Worm (Caenorhabditis elegans) whole organism, late embryonic: ENCODE results near the gene rilp-1.
A peak's percentile ranks its signal among the peaks of the same experiment; 100 is the strongest.

Source experiments
- C38D4.7 ChIP-seq: fragments of 200-800 bp; sonication (Bioruptor generic); optimal IDR thresholded peaks from 2 replicates; lab custom pipeline; 2018; ENCODE audit warnings: mild to moderate bottlenecking, missing genetic modification characterization, moderate library complexity, missing compliant biosample characterization
- F13H6.1 ChIP-seq: sonication (generic microtip); optimal IDR thresholded peaks from 2 replicates; lab custom pipeline; 2016; ENCODE audit warnings: missing genetic modification characterization, missing compliant biosample characterization
- K02D7.2 ChIP-seq: sonication (generic microtip); optimal IDR thresholded peaks from 2 replicates; lab custom pipeline; 2017; ENCODE audit warnings: mild to moderate bottlenecking, missing genetic modification characterization, missing compliant biosample characterization
- T23F11.4 ChIP-seq: fragments of 200-800 bp; sonication (Bioruptor generic); optimal IDR thresholded peaks from 2 replicates; lab custom pipeline; 2018; ENCODE audit warnings: mild to moderate bottlenecking, missing genetic modification characterization, missing compliant biosample characterization
- Y22D7AL.16 ChIP-seq: sonication (generic microtip); optimal IDR thresholded peaks from 2 replicates; lab custom pipeline; 2016; ENCODE audit warnings: missing genetic modification characterization, missing compliant biosample characterization
- ahr-1 ChIP-seq: sonication (generic microtip); optimal IDR thresholded peaks from 2 replicates; lab custom pipeline; 2016; ENCODE audit warnings: missing genetic modification characterization, missing compliant biosample characterization
- ama-1 ChIP-seq: fragments of 150-350 bp; optimal IDR thresholded peaks from 2 replicates; lab custom pipeline; 2014
- ceh-14 ChIP-seq: sonication (generic microtip); optimal IDR thresholded peaks from 2 replicates; lab custom pipeline; 2016; ENCODE audit warnings: missing genotype, missing genetic modification characterization, missing compliant biosample characterization
- ceh-18 ChIP-seq: sonication (generic microtip); optimal IDR thresholded peaks from 2 replicates; lab custom pipeline; 2016; ENCODE audit warnings: missing genetic modification characterization, missing compliant biosample characterization
- ceh-19 ChIP-seq: fragments of 200-800 bp; sonication (Bioruptor generic); optimal IDR thresholded peaks from 2 replicates; lab custom pipeline; 2018; ENCODE audit warnings: mild to moderate bottlenecking, missing genetic modification characterization, missing compliant biosample characterization
- ceh-22 ChIP-seq: sonication (generic microtip); optimal IDR thresholded peaks from 2 replicates; lab custom pipeline; 2017; ENCODE audit warnings: missing biosample characterization, missing genetic modification characterization
- ceh-31 ChIP-seq: sonication (generic microtip); optimal IDR thresholded peaks from 2 replicates; lab custom pipeline; 2016; ENCODE audit warnings: missing genetic modification characterization, missing compliant biosample characterization
- ceh-34 ChIP-seq: sonication (generic microtip); optimal IDR thresholded peaks from 2 replicates; lab custom pipeline; 2016; ENCODE audit warnings: mild to moderate bottlenecking, missing genetic modification characterization, missing compliant biosample characterization
- ceh-6 ChIP-seq: fragments of 200-800 bp; sonication (Bioruptor generic); optimal IDR thresholded peaks from 2 replicates; lab custom pipeline; 2018; ENCODE audit warnings: mild to moderate bottlenecking, missing genetic modification characterization, missing compliant biosample characterization
- che-1 ChIP-seq: sonication (generic microtip); optimal IDR thresholded peaks from 2 replicates; lab custom pipeline; 2016; ENCODE audit warnings: mild to moderate bottlenecking, missing genetic modification characterization, missing compliant biosample characterization
- dmd-4 ChIP-seq: sonication (generic microtip); optimal IDR thresholded peaks from 2 replicates; lab custom pipeline; 2016; ENCODE audit warnings: borderline replicate concordance, missing genetic modification characterization, missing compliant biosample characterization
- dve-1 ChIP-seq: sonication (generic microtip); optimal IDR thresholded peaks from 2 replicates; lab custom pipeline; 2017; ENCODE audit warnings: antibody characterized with exemption, mild to moderate bottlenecking, missing genetic modification characterization, missing compliant biosample characterization
- elt-2 ChIP-seq: sonication (generic microtip); optimal IDR thresholded peaks from 2 replicates; lab custom pipeline; 2016; ENCODE audit warnings: missing genetic modification reagents, missing genetic modification characterization, missing compliant biosample characterization
- elt-4 ChIP-seq: sonication (generic microtip); optimal IDR thresholded peaks from 2 replicates; lab custom pipeline; 2016; ENCODE audit warnings: missing genetic modification characterization, missing compliant biosample characterization
- fkh-10 ChIP-seq: fragments of 150-350 bp; optimal IDR thresholded peaks from 2 replicates; lab custom pipeline; 2014; ENCODE audit warnings: missing biosample characterization, missing genetic modification reagents, missing genetic modification characterization
- fkh-6 ChIP-seq: sonication (generic microtip); optimal IDR thresholded peaks from 2 replicates; lab custom pipeline; 2016; ENCODE audit warnings: missing genetic modification characterization, missing compliant biosample characterization
- gmeb-2 ChIP-seq: sonication (generic microtip); optimal IDR thresholded peaks from 2 replicates; lab custom pipeline; 2016; ENCODE audit warnings: missing genetic modification characterization, inconsistent platforms, missing compliant biosample characterization
- hlh-15 ChIP-seq: sonication (generic microtip); optimal IDR thresholded peaks from 2 replicates; lab custom pipeline; 2016; ENCODE audit warnings: missing genetic modification characterization, missing compliant biosample characterization
- hlh-6 ChIP-seq: sonication (generic microtip); optimal IDR thresholded peaks from 2 replicates; lab custom pipeline; 2016; ENCODE audit warnings: missing genotype, missing genetic modification characterization, missing compliant biosample characterization
- hlh-8 ChIP-seq: sonication (generic microtip); optimal IDR thresholded peaks from 2 replicates; lab custom pipeline; 2016; ENCODE audit warnings: missing genotype, missing genetic modification characterization, missing compliant biosample characterization
- lin-11 ChIP-seq: fragments of 200-800 bp; sonication (Bioruptor generic); optimal IDR thresholded peaks from 2 replicates; lab custom pipeline; 2018; ENCODE audit warnings: mild to moderate bottlenecking, missing genetic modification characterization, missing compliant biosample characterization
- mec-3 ChIP-seq: sonication (generic microtip); optimal IDR thresholded peaks from 2 replicates; lab custom pipeline; 2016; ENCODE audit warnings: borderline replicate concordance, missing genetic modification characterization, missing compliant biosample characterization
- nfya-1 ChIP-seq: sonication (generic microtip); optimal IDR thresholded peaks from 2 replicates; lab custom pipeline; 2017; ENCODE audit warnings: missing genetic modification characterization, mild to moderate bottlenecking, missing compliant biosample characterization, antibody characterized with exemption, moderate library complexity
- nhr-232 ChIP-seq: sonication (generic microtip); optimal IDR thresholded peaks from 2 replicates; lab custom pipeline; 2016; ENCODE audit warnings: missing genetic modification characterization, missing compliant biosample characterization
- npax-4 ChIP-seq: sonication (generic microtip); optimal IDR thresholded peaks from 2 replicates; lab custom pipeline; 2016; ENCODE audit warnings: missing genetic modification characterization, missing compliant biosample characterization
- pha-4 ChIP-seq: fragments of 150-350 bp; optimal IDR thresholded peaks from 2 replicates; lab custom pipeline; 2018; ENCODE audit warnings: missing biosample characterization, missing genetic modification reagents, missing genetic modification characterization
- pqm-1 ChIP-seq: sonication (generic microtip); optimal IDR thresholded peaks from 2 replicates; lab custom pipeline; 2016; ENCODE audit warnings: missing genetic modification characterization, missing compliant biosample characterization
- rnt-1 ChIP-seq: sonication (generic microtip); optimal IDR thresholded peaks from 2 replicates; lab custom pipeline; 2016; ENCODE audit warnings: missing genetic modification characterization, missing compliant biosample characterization
- sdc-2 ChIP-seq: sonication (generic microtip); optimal IDR thresholded peaks from 2 replicates; lab custom pipeline; 2016; ENCODE audit warnings: missing genotype, missing genetic modification characterization, missing compliant biosample characterization
- sox-2 ChIP-seq: fragments of 200-800 bp; sonication (Bioruptor generic); IDR thresholded peaks from 2 replicates; pipeline ENCODE4 v1.3.6; 2022; ENCODE audit warnings: missing genetic modification reagents, missing genetic modification characterization, missing compliant biosample characterization
- sox-4 ChIP-seq: sonication (generic microtip); optimal IDR thresholded peaks from 2 replicates; lab custom pipeline; 2017; ENCODE audit warnings: mild to moderate bottlenecking, missing genetic modification characterization, inconsistent platforms, missing compliant biosample characterization
- syd-9 ChIP-seq: sonication (generic microtip); optimal IDR thresholded peaks from 2 replicates; lab custom pipeline; 2016; ENCODE audit warnings: mild to moderate bottlenecking, missing genetic modification characterization, moderate library complexity, missing compliant biosample characterization
- tbx-2 ChIP-seq: sonication (generic microtip); optimal IDR thresholded peaks from 2 replicates; lab custom pipeline; 2016; ENCODE audit warnings: missing genetic modification characterization, missing compliant biosample characterization
- unc-55 ChIP-seq: sonication (generic microtip); optimal IDR thresholded peaks from 2 replicates; lab custom pipeline; 2017; ENCODE audit warnings: missing biosample characterization, missing genetic modification reagents, missing genetic modification characterization
- unc-86 ChIP-seq: sonication (generic microtip); optimal IDR thresholded peaks from 2 replicates; lab custom pipeline; 2016; ENCODE audit warnings: missing genetic modification characterization, missing compliant biosample characterization
- zip-5 ChIP-seq: sonication (generic microtip); optimal IDR thresholded peaks from 2 replicates; lab custom pipeline; 2016; ENCODE audit warnings: missing genetic modification characterization, missing compliant biosample characterization
- ztf-16 ChIP-seq: sonication (generic microtip); optimal IDR thresholded peaks from 2 replicates; lab custom pipeline; 2017; ENCODE audit warnings: missing genetic modification characterization, missing compliant biosample characterization

rilp-1 gene

DNA sequence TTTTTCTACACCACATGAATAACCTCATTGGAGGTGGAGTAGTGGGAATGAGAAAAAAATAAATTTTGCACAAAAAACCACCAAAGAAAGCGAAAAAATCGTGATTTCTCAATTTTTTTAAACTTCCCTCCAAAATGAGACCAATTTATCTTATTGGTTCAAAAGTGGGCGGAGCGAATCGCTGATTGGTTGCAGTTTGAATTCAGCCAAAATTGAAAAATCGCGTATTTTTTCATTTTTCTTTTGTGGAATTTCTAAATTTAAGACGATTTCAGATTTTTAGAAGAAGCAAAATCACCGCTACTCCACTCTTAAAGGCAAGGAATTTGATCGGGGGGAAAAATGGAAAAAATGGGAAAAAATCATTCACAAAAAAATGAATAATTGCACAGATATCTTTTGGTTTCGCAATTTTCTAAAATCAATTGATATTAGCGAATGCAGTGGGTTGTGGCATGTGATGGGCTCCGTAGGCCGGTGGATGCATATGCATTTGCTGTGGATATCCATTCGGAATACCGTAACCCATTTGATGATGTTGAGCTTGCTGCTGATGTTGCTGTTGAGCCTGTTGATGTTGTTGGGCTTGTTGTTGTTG lies 23.0 kb upstream of the rilp-1 start:
- no peak for TF ChIP-seq unc-55 (GFP tag; lab: Kevin White, UChicago)
- TF ChIP-seq pha-4 (tag; lab: Kevin White, UChicago) = no peak
- TF ChIP-seq dve-1 (tag; lab: Kevin White, UChicago) = no peak
- TF ChIP-seq ceh-34 (tag; lab: Kevin White, UChicago) = no peak
- no peak for TF ChIP-seq nhr-232
- no peak for TF ChIP-seq lin-11 (tag; lab: Kevin White, UChicago)
- peak; percentile 75 for TF ChIP-seq nfya-1 (tag; lab: Kevin White, UChicago)
- TF ChIP-seq elt-4 (tag; lab: Kevin White, UChicago) = no peak
- TF ChIP-seq ceh-14 (tag; lab: Kevin White, UChicago) = no peak

DNA sequence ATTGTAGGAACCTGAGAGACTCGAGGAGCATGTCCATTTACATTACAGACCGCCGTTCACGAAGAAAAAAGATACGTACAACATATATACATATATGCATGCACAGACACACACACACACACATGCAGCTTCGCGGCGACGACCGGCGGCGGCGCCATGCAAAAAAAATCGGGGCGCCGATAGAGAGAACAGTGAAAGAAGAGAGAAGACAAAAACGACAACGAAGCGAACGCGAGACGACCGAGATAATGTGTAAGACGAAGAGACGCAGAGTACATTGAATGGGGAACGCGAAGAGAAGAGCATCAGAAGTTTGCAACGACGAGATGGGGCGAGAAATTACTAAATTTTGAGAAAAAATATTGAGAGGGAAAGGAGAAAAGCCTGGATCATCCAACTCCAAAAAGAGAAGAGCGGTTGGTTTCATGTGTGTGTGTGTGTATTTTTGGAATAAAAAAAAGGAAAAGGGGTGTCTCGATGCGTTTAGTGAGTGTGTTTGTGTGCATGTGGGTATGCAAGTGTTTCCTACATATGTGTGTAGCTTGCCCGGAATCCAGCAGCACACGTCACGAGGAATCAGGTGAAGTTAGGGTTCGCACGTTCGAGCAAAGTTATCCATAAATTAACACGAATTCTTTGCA lies 16.2 kb upstream of the rilp-1 start:
- TF ChIP-seq ahr-1 (tag; lab: Kevin White, UChicago) (no peak), sox-2 (GFP tag; lab: Robert Waterston, UW) (no peak), mec-3 (tag; lab: Kevin White, UChicago) (no peak), zip-5 (no peak), ztf-16 (tag; lab: Kevin White, UChicago) (no peak), fkh-6 (tag; lab: Kevin White, UChicago) (no peak), F13H6.1 (tag; lab: Kevin White, UChicago) (no peak), ceh-22 (no peak), dve-1 (tag; lab: Kevin White, UChicago) (no peak), ceh-18 (tag; lab: Kevin White, UChicago) (no peak), che-1 (tag; lab: Kevin White, UChicago) (no peak), ceh-19 (GFP tag; lab: Kevin White, UChicago) (no peak), pqm-1 (tag; lab: Kevin White, UChicago) (no peak), syd-9 (tag; lab: Kevin White, UChicago) (no peak), sdc-2 (tag; lab: Kevin White, UChicago) (no peak), hlh-15 (tag; lab: Kevin White, UChicago) (no peak), rnt-1 (no peak)

DNA sequence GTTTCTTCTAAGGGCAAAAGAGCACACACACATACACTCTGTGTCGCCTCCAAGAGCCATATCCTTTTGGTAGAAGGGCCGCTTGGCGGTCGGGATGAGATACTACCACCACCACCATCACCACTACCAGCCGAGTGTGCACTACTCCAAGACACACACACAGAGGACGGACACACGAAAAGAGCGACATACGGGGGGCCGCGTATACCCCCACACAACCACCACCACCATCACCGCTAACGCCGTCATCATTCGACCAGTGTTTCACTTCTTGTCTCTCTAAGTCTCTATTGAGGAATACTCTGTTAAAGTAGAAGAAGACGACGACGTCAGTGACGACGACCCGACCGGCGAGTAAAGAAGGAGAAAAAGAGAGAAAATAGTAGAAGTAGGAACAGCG lies 15.3 kb upstream of the rilp-1 start:
- TF ChIP-seq ceh-31 = peak; percentile 77
- TF ChIP-seq C38D4.7 (GFP tag; lab: Kevin White, UChicago) = peak; percentile 36
- peak; percentile 1 for TF ChIP-seq sox-4 (tag; lab: Kevin White, UChicago)
- peak; percentile 43 for TF ChIP-seq ceh-6 (GFP tag; lab: Kevin White, UChicago)
- TF ChIP-seq Y22D7AL.16 (tag; lab: Kevin White, UChicago) = no peak
- TF ChIP-seq sdc-2 (tag; lab: Kevin White, UChicago) = peak; percentile 66
- peak; percentile 19 for TF ChIP-seq che-1 (tag; lab: Kevin White, UChicago)
- peak; percentile 24 for TF ChIP-seq gmeb-2 (tag; lab: Kevin White, UChicago)
- no peak for TF ChIP-seq T23F11.4 (GFP tag; lab: Kevin White, UChicago)
- peak; percentile 40 for TF ChIP-seq nhr-232
- TF ChIP-seq ceh-14 (tag; lab: Kevin White, UChicago) = peak; percentile 22
- TF ChIP-seq dmd-4 = peak; percentile 54
- peak; percentile 49 for TF ChIP-seq ceh-34 (tag; lab: Kevin White, UChicago)
- no peak for TF ChIP-seq fkh-10 (GFP tag; lab: Kevin White, UChicago)
- peak; percentile 45 for TF ChIP-seq lin-11 (tag; lab: Kevin White, UChicago)
- TF ChIP-seq K02D7.2 (tag; lab: Kevin White, UChicago) = no peak
- TF ChIP-seq ceh-19 (GFP tag; lab: Kevin White, UChicago) = no peak
- TF ChIP-seq hlh-8 (tag; lab: Kevin White, UChicago) = no peak
- TF ChIP-seq npax-4 = no peak
- TF ChIP-seq unc-86 = peak; percentile 38
- TF ChIP-seq rnt-1 = no peak
- peak; percentile 41 for TF ChIP-seq hlh-6 (tag; lab: Kevin White, UChicago)
- peak; percentile 61 for TF ChIP-seq tbx-2 (tag; lab: Kevin White, UChicago)
- TF ChIP-seq elt-2 = peak; percentile 9
- TF ChIP-seq nfya-1 (tag; lab: Kevin White, UChicago) = peak; percentile 17
- TF ChIP-seq ama-1 = no peak
